Worm (Caenorhabditis elegans): ENCODE results near the gene Y43C5A.3.

DNA sequence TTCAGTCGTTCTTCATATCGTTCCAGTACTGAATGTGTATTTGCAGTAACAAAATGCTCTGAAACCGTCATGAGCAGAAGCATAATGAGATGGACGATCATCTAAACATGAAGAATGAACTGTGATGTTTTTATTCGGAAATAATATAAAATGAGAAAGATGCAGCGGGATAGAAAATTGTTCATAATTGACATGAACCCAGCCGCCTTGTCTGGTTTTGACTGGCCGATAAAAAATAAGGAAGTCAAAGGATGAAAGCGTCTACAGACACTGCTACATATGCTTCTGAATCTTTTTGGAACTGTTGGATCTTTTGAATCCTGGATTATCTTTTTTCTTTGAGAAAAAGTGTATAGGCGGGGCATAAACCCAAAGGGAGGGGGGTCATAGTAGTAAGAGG is 14.3 kb upstream of the Y43C5A.3 start, which contains the start of gene F01G10.9:
- TF ChIP-seq F10E7.11 (tag; optimal IDR thresholded peaks at IDR 0.05) (no peak), rcor-1 (GFP tag; IDR thresholded peaks at IDR 0.05) (no peak), unc-62 (GFP tag; optimal IDR thresholded peaks at IDR 0.05) (no peak)

Data from whole organism, young adult.